Fruit fly (Drosophila melanogaster) whole organism, embryonic: ENCODE data around the gene CG33124.

Source experiments
- CG16863 ChIP-seq: fragments of 200-800 bp; sonication (Bioruptor generic); optimal IDR thresholded peaks from 3 replicates; lab custom pipeline; 2016; ENCODE audit warnings: missing biosample characterization, missing genetic modification characterization
- CG7372 ChIP-seq: fragments of 200-800 bp; sonication (Bioruptor generic); IDR thresholded peaks from 2 replicates; pipeline ENCODE4 v1.3.6; 2022; ENCODE audit warnings: missing biosample characterization, missing genetic modification characterization
- CG8478 ChIP-seq: fragments of >200 bp; optimal IDR thresholded peaks from 2 replicates; lab custom pipeline; 2018
- CG8944 ChIP-seq: fragments of 200-800 bp; sonication (Bioruptor generic); optimal IDR thresholded peaks from 3 replicates; lab custom pipeline; 2016; ENCODE audit warnings: missing biosample characterization, missing genetic modification characterization
- Dll ChIP-seq: fragments of 200-800 bp; sonication (Bioruptor generic); IDR thresholded peaks from 4 replicates; pipeline ENCODE4 v1.3.6; 2022; ENCODE audit warnings: missing biosample characterization, missing genetic modification characterization; ENCODE audit not compliant: partially characterized antibody
- Gug ChIP-seq: fragments of 200-800 bp; sonication (Bioruptor generic); IDR thresholded peaks from 4 replicates; pipeline ENCODE4 v1.3.6; 2022; ENCODE audit warnings: missing biosample characterization, missing genetic modification characterization
- Oaz ChIP-seq: fragments of 200-800 bp; sonication (Bioruptor generic); IDR thresholded peaks from 2 replicates; pipeline ENCODE4 v1.3.6; 2022; ENCODE audit warnings: missing biosample characterization, missing genetic modification characterization
- amos ChIP-seq: fragments of 200-800 bp; sonication (Bioruptor generic); IDR thresholded peaks from 2 replicates; pipeline ENCODE4 v1.3.6; 2022; ENCODE audit warnings: missing biosample characterization, missing genetic modification characterization; ENCODE audit not compliant: partially characterized antibody
- oc ChIP-seq: fragments of 200-800 bp; sonication (Bioruptor generic); optimal IDR thresholded peaks from 2 replicates; lab custom pipeline; 2018; ENCODE audit warnings: missing biosample characterization, mild to moderate bottlenecking, missing genetic modification characterization, moderate library complexity

- TF ChIP-seq CG8944 (GFP tag; lab: Kevin White, UChicago) (no peak), CG16863 (GFP tag; lab: Kevin White, UChicago) (no peak), CG7372 (no peak), Gug (GFP tag; lab: Robert Waterston, UW) (no peak), amos (GFP tag; lab: Robert Waterston, UW) (no peak), CG8478 (lab: Kevin White, UChicago) (no peak), Dll (no peak), oc (tag; lab: Kevin White, UChicago) (no peak), Oaz (GFP tag; lab: Robert Waterston, UW) (no peak)
Observed at dm6 chr2L:2197475-2198118, 11.3 kb downstream of the CG33124 start, which contains the start of gene COX7AL2.
